Fruit fly (Drosophila melanogaster) whole organism, embryonic: ENCODE data around the gene Kah.

ENCODE experiments used
- Ada2b ChIP-seq: fragments of 200-800 bp; sonication (Bioruptor generic); IDR thresholded peaks from 2 replicates; pipeline ENCODE4 v1.3.6; 2022; ENCODE audit warnings: missing biosample characterization, missing genetic modification characterization
- Atf6 ChIP-seq: fragments of 200-800 bp; sonication (Bioruptor generic); IDR thresholded peaks from 2 replicates; pipeline ENCODE4 v1.3.6; 2022; ENCODE audit warnings: missing biosample characterization, missing genetic modification characterization
- CG10267 ChIP-seq: fragments of 200-800 bp; sonication (Bioruptor generic); optimal IDR thresholded peaks from 2 replicates; lab custom pipeline; 2018; ENCODE audit warnings: missing biosample characterization, mild to moderate bottlenecking, missing genetic modification characterization, moderate library complexity
- CG11247 ChIP-seq: fragments of 200-800 bp; sonication (Bioruptor generic); IDR thresholded peaks from 2 replicates; pipeline ENCODE4 v1.3.6; 2022; ENCODE audit warnings: missing biosample characterization, missing genetic modification characterization
- CG12071 ChIP-seq: fragments of 200-800 bp; sonication (Bioruptor generic); optimal IDR thresholded peaks from 3 replicates; lab custom pipeline; 2018; ENCODE audit warnings: missing biosample characterization, mild to moderate bottlenecking, missing genetic modification characterization
- CG12155 ChIP-seq: fragments of 200-800 bp; sonication (Bioruptor generic); optimal IDR thresholded peaks from 3 replicates; lab custom pipeline; 2016; ENCODE audit warnings: missing biosample characterization, missing genetic modification characterization
- CG12391 ChIP-seq: fragments of 200-800 bp; sonication (Bioruptor generic); optimal IDR thresholded peaks from 3 replicates; lab custom pipeline; 2018; ENCODE audit warnings: missing biosample characterization, mild to moderate bottlenecking, missing genetic modification characterization, moderate library complexity
- CG13624 ChIP-seq: fragments of 200-800 bp; sonication (Bioruptor generic); optimal IDR thresholded peaks from 2 replicates; lab custom pipeline; 2016; ENCODE audit warnings: missing biosample characterization, missing genetic modification characterization
- CG16813 ChIP-seq: fragments of 200-800 bp; sonication (Bioruptor generic); IDR thresholded peaks from 3 replicates; pipeline ENCODE4 v1.3.6; 2022; ENCODE audit warnings: missing biosample characterization, missing genetic modification characterization; ENCODE audit not compliant: partially characterized antibody
- CG16863 ChIP-seq: fragments of 200-800 bp; sonication (Bioruptor generic); optimal IDR thresholded peaks from 3 replicates; lab custom pipeline; 2016; ENCODE audit warnings: missing biosample characterization, missing genetic modification characterization
- CG18599 ChIP-seq: fragments of 200-800 bp; sonication (Bioruptor generic); optimal IDR thresholded peaks from 3 replicates; lab custom pipeline; 2017; ENCODE audit warnings: missing biosample characterization, missing genetic modification characterization, mild to moderate bottlenecking, moderate library complexity, missing genetic modification reagents
- CG32532 ChIP-seq: fragments of 200-800 bp; sonication (Bioruptor generic); IDR thresholded peaks from 2 replicates; pipeline ENCODE4 v1.3.6; 2022; ENCODE audit warnings: missing biosample characterization, missing genetic modification characterization
- CG8290 ChIP-seq, 3 experiments: fragments of 200-800 bp; sonication (Bioruptor generic); optimal IDR thresholded peaks; 2 replicates each; lab custom pipeline; 2016 to 2019; ENCODE audit warnings: missing biosample characterization in 3 of 3, missing genetic modification characterization in 3 of 3, mild to moderate bottlenecking in 2 of 3, moderate library complexity in 1 of 3
- CG9932 ChIP-seq: fragments of 200-800 bp; sonication (Bioruptor generic); IDR thresholded peaks from 2 replicates; pipeline ENCODE4 v1.3.6; 2022; ENCODE audit warnings: missing biosample characterization, missing genetic modification characterization
- Dip3 ChIP-seq: fragments of 200-800 bp; sonication (Bioruptor generic); optimal IDR thresholded peaks from 3 replicates; lab custom pipeline; 2016; ENCODE audit warnings: missing biosample characterization, missing genetic modification characterization
- Drgx ChIP-seq: fragments of 200-800 bp; sonication (Bioruptor generic); IDR thresholded peaks from 2 replicates; pipeline ENCODE4 v1.3.6; 2022; ENCODE audit warnings: missing biosample characterization, missing genetic modification characterization
- E2f2 ChIP-seq: fragments of 200-800 bp; sonication (Bioruptor generic); IDR thresholded peaks from 2 replicates; pipeline ENCODE4 v1.3.6; 2022; ENCODE audit warnings: missing biosample characterization, missing genetic modification characterization
- H15 ChIP-seq: fragments of 200-800 bp; sonication (Bioruptor generic); IDR thresholded peaks from 3 replicates; pipeline ENCODE4 v1.3.6; 2022; ENCODE audit warnings: missing biosample characterization, missing genetic modification characterization
- HmgD ChIP-seq: fragments of 200-800 bp; sonication (Bioruptor generic); optimal IDR thresholded peaks from 3 replicates; lab custom pipeline; 2016; ENCODE audit warnings: missing biosample characterization, missing genetic modification characterization
- HmgZ ChIP-seq: fragments of 200-800 bp; sonication (Bioruptor generic); optimal IDR thresholded peaks from 2 replicates; lab custom pipeline; 2018; ENCODE audit warnings: missing biosample characterization, mild to moderate bottlenecking, missing genetic modification characterization
- Hr51 ChIP-seq, 2 experiments: fragments of 200-800 bp; sonication (Bioruptor generic); optimal IDR thresholded peaks; 2 replicates in 1 of 2; 3 replicates in 1 of 2; lab custom pipeline; 2016 to 2018; ENCODE audit warnings: missing biosample characterization in 2 of 2, missing genetic modification characterization in 2 of 2, mild to moderate bottlenecking in 1 of 2, moderate library complexity in 1 of 2
- Hsf ChIP-seq: fragments of 200-800 bp; sonication (Bioruptor generic); optimal IDR thresholded peaks from 3 replicates; lab custom pipeline; 2016; ENCODE audit warnings: missing biosample characterization, missing genetic modification characterization
- MBD-R2 ChIP-seq: fragments of 200-800 bp; sonication (Bioruptor generic); IDR thresholded peaks from 2 replicates; pipeline ENCODE4 v1.3.6; 2022; ENCODE audit warnings: missing biosample characterization, missing genetic modification characterization
- Med ChIP-seq: fragments of 200-800 bp; sonication (Bioruptor generic); peaks from one replicate; lab custom pipeline; 2016; ENCODE audit warnings: missing biosample characterization, missing genetic modification characterization, mild to moderate bottlenecking, inconsistent platforms, moderate library complexity
- NFAT ChIP-seq: fragments of 200-800 bp; sonication (Bioruptor generic); IDR thresholded peaks from 2 replicates; pipeline ENCODE4 v1.3.6; 2022; ENCODE audit warnings: missing biosample characterization, missing genetic modification characterization
- NfI ChIP-seq: fragments of 200-800 bp; sonication (Bioruptor generic); optimal IDR thresholded peaks from 3 replicates; lab custom pipeline; 2018; ENCODE audit warnings: missing biosample characterization, mild to moderate bottlenecking, missing genetic modification characterization, moderate library complexity
- PHDP ChIP-seq: fragments of 200-800 bp; sonication (Bioruptor generic); optimal IDR thresholded peaks from 3 replicates; lab custom pipeline; 2018; ENCODE audit warnings: missing biosample characterization, mild to moderate bottlenecking, missing genetic modification characterization, moderate library complexity
- amos ChIP-seq: fragments of 200-800 bp; sonication (Bioruptor generic); IDR thresholded peaks from 2 replicates; pipeline ENCODE4 v1.3.6; 2022; ENCODE audit warnings: missing biosample characterization, missing genetic modification characterization; ENCODE audit not compliant: partially characterized antibody
- ash1 ChIP-seq: fragments of 200-800 bp; sonication (Bioruptor generic); optimal IDR thresholded peaks from 2 replicates; lab custom pipeline; 2018; ENCODE audit warnings: missing biosample characterization, mild to moderate bottlenecking, missing genetic modification characterization
- chinmo ChIP-seq: fragments of 200-800 bp; sonication (Bioruptor generic); IDR thresholded peaks from 4 replicates; pipeline ENCODE4 v1.3.6; 2022; ENCODE audit warnings: missing biosample characterization, missing genetic modification characterization; ENCODE audit not compliant: partially characterized antibody
- crol ChIP-seq: fragments of 200-800 bp; sonication (Bioruptor generic); IDR thresholded peaks from 2 replicates; pipeline ENCODE4 v1.3.6; 2022; ENCODE audit warnings: missing biosample characterization, missing genetic modification characterization
- crp ChIP-seq, 2 experiments: fragments of 200-800 bp; sonication (Bioruptor generic); optimal IDR thresholded peaks; 2 replicates in 1 of 2; 3 replicates in 1 of 2; lab custom pipeline; 2017; ENCODE audit warnings: missing biosample characterization in 2 of 2, missing genetic modification characterization in 2 of 2, mild to moderate bottlenecking in 1 of 2, moderate library complexity in 1 of 2
- eve ChIP-seq, 2 experiments: fragments of >200 bp; optimal IDR thresholded peaks; 2 replicates each; lab custom pipeline; 2017; ENCODE audit warnings: missing biosample characterization in 2 of 2, missing genetic modification characterization in 2 of 2
- exex ChIP-seq: fragments of 200-800 bp; sonication (Bioruptor generic); optimal IDR thresholded peaks from 4 replicates; lab custom pipeline; 2018; ENCODE audit warnings: missing biosample characterization, mild to moderate bottlenecking, missing genetic modification characterization, moderate library complexity
- h ChIP-seq: fragments of >200 bp; optimal IDR thresholded peaks from 2 replicates; lab custom pipeline; 2017
- hkb ChIP-seq, 2 experiments: fragments of 200-800 bp in 1 of 2; fragments of >200 bp in 1 of 2; sonication (Bioruptor generic) in 1 of 2; IDR thresholded peaks in 1 of 2; optimal IDR thresholded peaks in 1 of 2; 2 replicates each; pipeline versions ENCODE4 v1.3.6 to Lab custom; 2017 to 2022; ENCODE audit warnings: missing biosample characterization in 1 of 2, missing genetic modification characterization in 1 of 2
- luna ChIP-seq: fragments of 200-800 bp; sonication (Bioruptor generic); optimal IDR thresholded peaks from 2 replicates; lab custom pipeline; 2016; ENCODE audit warnings: missing biosample characterization, missing genetic modification characterization
- otp ChIP-seq: fragments of 200-800 bp; sonication (Bioruptor generic); IDR thresholded peaks from 3 replicates; pipeline ENCODE4, ENCODE4 v1.3.6; 2022; ENCODE audit warnings: missing biosample characterization, missing genetic modification characterization
- pzg ChIP-seq: fragments of 200-800 bp; sonication (Bioruptor generic); optimal IDR thresholded peaks from 3 replicates; lab custom pipeline; 2018; ENCODE audit warnings: missing biosample characterization, mild to moderate bottlenecking, missing genetic modification characterization, moderate library complexity
- rib ChIP-seq: fragments of 200-800 bp; sonication (Bioruptor generic); IDR thresholded peaks from 2 replicates; pipeline ENCODE4 v1.3.6; 2022; ENCODE audit warnings: missing biosample characterization, missing genetic modification characterization
- sens ChIP-seq: fragments of 200-800 bp; sonication (Bioruptor generic); peaks from one replicate; lab custom pipeline; 2016; ENCODE audit warnings: missing biosample characterization, missing genetic modification characterization
- sob ChIP-seq: fragments of 200-800 bp; sonication (Bioruptor generic); IDR thresholded peaks from 2 replicates; pipeline ENCODE4 v1.3.6; 2022; ENCODE audit warnings: missing biosample characterization, missing genetic modification characterization
- tgo ChIP-seq: fragments of 200-800 bp; sonication (Bioruptor generic); IDR thresholded peaks from 3 replicates; pipeline ENCODE4 v1.3.6; 2022; ENCODE audit warnings: missing biosample characterization, missing genetic modification characterization
- tio ChIP-seq: fragments of 200-800 bp; sonication (Bioruptor generic); optimal IDR thresholded peaks from 2 replicates; lab custom pipeline; 2017; ENCODE audit warnings: missing biosample characterization, missing genetic modification characterization, inconsistent platforms
- toy ChIP-seq: fragments of 200-800 bp; sonication (Bioruptor generic); IDR thresholded peaks from 2 replicates; pipeline ENCODE4 v1.3.6; 2022; ENCODE audit warnings: missing biosample characterization, missing genetic modification characterization
- zen ChIP-seq: fragments of 200-800 bp; sonication (Bioruptor generic); optimal IDR thresholded peaks from 3 replicates; lab custom pipeline; 2018; ENCODE audit warnings: missing biosample characterization, mild to moderate bottlenecking, missing genetic modification characterization, moderate library complexity

Kah gene

DNA sequence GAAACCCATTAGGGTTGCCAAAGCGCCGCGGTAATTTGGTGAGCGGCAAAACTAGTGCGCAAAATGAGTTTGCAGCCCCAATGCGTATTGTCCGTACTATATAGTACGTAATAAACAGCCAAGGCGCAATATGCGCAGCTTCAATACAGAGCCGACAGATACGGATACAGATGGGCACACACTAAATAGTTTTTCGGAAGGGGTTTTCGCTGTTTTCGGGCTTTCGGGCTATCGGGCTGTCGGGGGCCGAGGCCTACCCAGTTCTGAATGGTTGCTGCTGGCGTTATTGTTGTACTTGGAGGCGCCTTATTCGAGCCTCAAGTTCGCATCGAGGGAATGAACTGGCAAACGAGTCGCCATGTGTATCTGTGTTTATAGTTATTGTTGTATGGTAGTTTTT lies 41.6 kb upstream of the Kah start (continued):
- TF ChIP-seq Med (GFP tag; lab: Kevin White, UChicago) (peak; percentile 69), E2f2 (GFP tag; lab: Robert Waterston, UW) (peak; percentile 17; the same call in 1 of the 2 replicates), CG13624 (GFP tag; lab: Kevin White, UChicago) (peak; percentile 93), CG8290 (GFP tag; optimal IDR thresholded peaks at IDR 0.05; lab: Kevin White, UChicago) (no peak), CG8290 (tag; optimal IDR thresholded peaks at IDR 0.05; lab: Kevin White, UChicago) (peak in 1 of 2 experiments; percentile 72), CG18599 (GFP tag; lab: Kevin White, UChicago) (peak; percentile 15), CG16863 (GFP tag; lab: Kevin White, UChicago) (peak; percentile 9), ash1 (GFP tag; lab: Kevin White, UChicago) (peak; percentile 5), CG32532 (GFP tag; lab: Robert Waterston, UW) (peak; percentile 41; the same call in 1 of the 2 replicates), sob (GFP tag; lab: Robert Waterston, UW) (peak; percentile 29; the same call in 1 of the 2 replicates), chinmo (GFP tag; lab: Robert Waterston, UW) (peak; percentile 83), CG12071 (GFP tag; lab: Kevin White, UChicago) (peak; percentile 38), crol (0 out of 2 replicates have a peak, but pooled peaks have one; percentile 8), amos (GFP tag; lab: Robert Waterston, UW) (peak; percentile 9; the same call in 1 of the 2 replicates), CG9932 (GFP tag; lab: Robert Waterston, UW) (peak; percentile 45), rib (GFP tag; lab: Robert Waterston, UW) (0 out of 2 replicates have a peak, but pooled peaks have one; percentile 19)

- peak; percentile 89 for TF ChIP-seq sens
- TF ChIP-seq Ada2b: peak; percentile 35; the same call in 1 of the 2 replicates
- TF ChIP-seq h: no peak
- peak; percentile 71 for TF ChIP-seq CG11247 (GFP tag; lab: Robert Waterston, UW)
- TF ChIP-seq CG16813 (GFP tag; lab: Robert Waterston, UW): no peak
- TF ChIP-seq eve (GFP tag; optimal IDR thresholded peaks at IDR 0.05; lab: Kevin White, UChicago): peak in 1 of 2 experiments; percentile 88
- TF ChIP-seq pzg: peak; percentile 13
- no peak for TF ChIP-seq exex (tag; lab: Kevin White, UChicago)
- TF ChIP-seq PHDP: peak; percentile 48
- peak; percentile 42 for TF ChIP-seq Hsf
- TF ChIP-seq CG12391: peak; percentile 52
- TF ChIP-seq CG32532 (GFP tag; lab: Robert Waterston, UW): peak; percentile 70
- TF ChIP-seq Drgx: peak; percentile 22; the same call in 1 of the 2 replicates
- no peak for TF ChIP-seq hkb (optimal IDR thresholded peaks at IDR 0.05; lab: Kevin White, UChicago)
- TF ChIP-seq hkb (GFP tag; IDR thresholded peaks at IDR 0.05; lab: Robert Waterston, UW): peak; percentile 69
- TF ChIP-seq Atf6: peak; percentile 57; the same call in 1 of the 2 replicates
- peak; percentile 49; the same call in 2 of the 3 replicates for TF ChIP-seq otp (GFP tag; lab: Robert Waterston, UW)
- peak; percentile 43 for TF ChIP-seq tio
- peak; percentile 9 for TF ChIP-seq Dip3 (GFP tag; lab: Kevin White, UChicago)
- peak; percentile 63 for TF ChIP-seq NfI (GFP tag; lab: Kevin White, UChicago)
- TF ChIP-seq NFAT (GFP tag; lab: Robert Waterston, UW): peak; percentile 50
- peak; percentile 2 for TF ChIP-seq CG12155 (GFP tag; lab: Kevin White, UChicago)
- TF ChIP-seq CG10267: peak; percentile 12
- no peak for TF ChIP-seq HmgD
- no peak for TF ChIP-seq zen (tag; lab: Kevin White, UChicago)
- peak; percentile 9 for TF ChIP-seq HmgZ
- peak; percentile 41; the same call in 1 of the 2 replicates for TF ChIP-seq toy (GFP tag; lab: Robert Waterston, UW)
- no peak for TF ChIP-seq luna
- peak; percentile 59; the same call in 2 of the 3 replicates for TF ChIP-seq tgo (GFP tag; lab: Robert Waterston, UW)
- peak in 1 of 2 experiments; percentile 68 for TF ChIP-seq crp (GFP tag; optimal IDR thresholded peaks at IDR 0.05; lab: Kevin White, UChicago)
- peak; percentile 26 to 33 for TF ChIP-seq Hr51 (GFP tag; optimal IDR thresholded peaks at IDR 0.05; lab: Kevin White, UChicago)
- peak; percentile 12; the same call in 1 of the 2 replicates for TF ChIP-seq MBD-R2 (GFP tag; lab: Robert Waterston, UW)
- no peak for TF ChIP-seq H15 (GFP tag; lab: Robert Waterston, UW)
Observed at dm6 chr3L:629916-630663, 41.0 kb upstream of the Kah start.
